Fruit fly (Drosophila melanogaster) whole organism, embryonic: Measurements from ENCODE around the gene Rh2.
A peak's percentile ranks its signal among the peaks of the same experiment; 100 is the strongest.

Source experiments
- Bgb ChIP-seq: fragments of 200-800 bp; sonication (Bioruptor generic); IDR thresholded peaks from 2 replicates; pipeline ENCODE4 v1.3.6; 2022; ENCODE audit warnings: missing biosample characterization, missing genetic modification characterization; ENCODE audit not compliant: partially characterized antibody
- BtbVII ChIP-seq: fragments of 200-800 bp; sonication (Bioruptor generic); optimal IDR thresholded peaks from 3 replicates; lab custom pipeline; 2017; ENCODE audit warnings: missing biosample characterization, mild to moderate bottlenecking, missing genetic modification characterization
- CG10267 ChIP-seq: fragments of 200-800 bp; sonication (Bioruptor generic); optimal IDR thresholded peaks from 2 replicates; lab custom pipeline; 2018; ENCODE audit warnings: missing biosample characterization, mild to moderate bottlenecking, missing genetic modification characterization, moderate library complexity
- CG12299 ChIP-seq: fragments of 200-800 bp; sonication (Bioruptor generic); optimal IDR thresholded peaks from 2 replicates; lab custom pipeline; 2018; ENCODE audit warnings: missing biosample characterization, mild to moderate bottlenecking, missing genetic modification characterization
- CG13775 ChIP-seq: fragments of 200-800 bp; sonication (Bioruptor generic); optimal IDR thresholded peaks from 3 replicates; lab custom pipeline; 2017; ENCODE audit warnings: missing biosample characterization, mild to moderate bottlenecking, missing genetic modification characterization
- CG14667 ChIP-seq: fragments of 200-800 bp; sonication (Bioruptor generic); IDR thresholded peaks from 2 replicates; pipeline ENCODE4 v1.3.6; 2022; ENCODE audit warnings: missing biosample characterization, missing genetic modification characterization
- CG1529 ChIP-seq: fragments of 200-800 bp; sonication (Bioruptor generic); optimal IDR thresholded peaks from 3 replicates; lab custom pipeline; 2018; ENCODE audit warnings: missing biosample characterization, missing genetic modification characterization
- CG2199 ChIP-seq: fragments of 200-800 bp; sonication (Bioruptor generic); IDR thresholded peaks from 3 replicates; pipeline ENCODE4 v1.3.6; 2022; ENCODE audit warnings: missing biosample characterization, missing genetic modification characterization
- CG2889 ChIP-seq: fragments of 200-800 bp; sonication (Bioruptor generic); IDR thresholded peaks from 3 replicates; pipeline ENCODE4 v1.3.6; 2022; ENCODE audit warnings: missing biosample characterization, missing genetic modification characterization
- CG30431 ChIP-seq: fragments of 200-800 bp; sonication (Bioruptor generic); optimal IDR thresholded peaks from 2 replicates; lab custom pipeline; 2017; ENCODE audit warnings: missing biosample characterization, missing genetic modification characterization
- CG32532 ChIP-seq: fragments of 200-800 bp; sonication (Bioruptor generic); IDR thresholded peaks from 2 replicates; pipeline ENCODE4 v1.3.6; 2022; ENCODE audit warnings: missing biosample characterization, missing genetic modification characterization
- CG33213 ChIP-seq: fragments of 200-800 bp; sonication (Bioruptor generic); optimal IDR thresholded peaks from 3 replicates; lab custom pipeline; 2016; ENCODE audit warnings: missing biosample characterization, missing genetic modification characterization
- CG34422 ChIP-seq: fragments of 200-800 bp; sonication (Bioruptor generic); IDR thresholded peaks from 3 replicates; pipeline ENCODE4 v1.3.6; 2022; ENCODE audit warnings: missing biosample characterization, missing genetic modification characterization
- CG4424 ChIP-seq: fragments of 200-800 bp; sonication (Bioruptor generic); optimal IDR thresholded peaks from 3 replicates; lab custom pipeline; 2016; ENCODE audit warnings: missing biosample characterization, missing genetic modification characterization
- CG6765 ChIP-seq: fragments of 200-800 bp; sonication (Bioruptor generic); optimal IDR thresholded peaks from 3 replicates; lab custom pipeline; 2017; ENCODE audit warnings: missing biosample characterization, mild to moderate bottlenecking, missing genetic modification characterization
- CG6813 ChIP-seq: fragments of 200-800 bp; sonication (Bioruptor generic); optimal IDR thresholded peaks from 2 replicates; lab custom pipeline; 2017; ENCODE audit warnings: missing biosample characterization, missing genetic modification characterization, mild to moderate bottlenecking, moderate library complexity, missing genetic modification reagents
- CG8478 ChIP-seq: fragments of >200 bp; optimal IDR thresholded peaks from 2 replicates; lab custom pipeline; 2018
- Jarid2 ChIP-seq: fragments of 200-800 bp; sonication (Bioruptor generic); optimal IDR thresholded peaks from 3 replicates; lab custom pipeline; 2017; ENCODE audit warnings: mild to moderate bottlenecking, missing biosample characterization, missing genetic modification reagents, missing genetic modification characterization
- MTF-1 ChIP-seq: fragments of 200-800 bp; sonication (Bioruptor generic); optimal IDR thresholded peaks from 2 replicates; lab custom pipeline; 2018; ENCODE audit warnings: missing biosample characterization, mild to moderate bottlenecking, missing genetic modification characterization, borderline replicate concordance
- Med ChIP-seq: fragments of 200-800 bp; sonication (Bioruptor generic); peaks from one replicate; lab custom pipeline; 2016; ENCODE audit warnings: missing biosample characterization, missing genetic modification characterization, mild to moderate bottlenecking, inconsistent platforms, moderate library complexity
- Nf-YA ChIP-seq: fragments of 200-800 bp; sonication (Bioruptor generic); IDR thresholded peaks from 2 replicates; pipeline ENCODE4 v1.3.6; 2022; ENCODE audit warnings: missing biosample characterization, missing genetic modification characterization
- Nf-YB ChIP-seq: fragments of 200-800 bp; sonication (Bioruptor generic); optimal IDR thresholded peaks from 3 replicates; lab custom pipeline; 2019; ENCODE audit warnings: missing biosample characterization, mild to moderate bottlenecking, missing genetic modification characterization, moderate library complexity
- Nf-YC ChIP-seq: fragments of 200-800 bp; optimal IDR thresholded peaks from 3 replicates; lab custom pipeline; 2019; ENCODE audit warnings: missing biosample characterization, mild to moderate bottlenecking, missing genetic modification characterization, moderate library complexity
- Oli ChIP-seq: fragments of 200-800 bp; sonication (Bioruptor generic); optimal IDR thresholded peaks from 2 replicates; lab custom pipeline; 2018; ENCODE audit warnings: missing biosample characterization, mild to moderate bottlenecking, missing genetic modification characterization, moderate library complexity
- Rfx ChIP-seq: fragments of 200-800 bp; sonication (Bioruptor generic); IDR thresholded peaks from 2 replicates; pipeline ENCODE4 v1.3.6; 2022; ENCODE audit warnings: missing biosample characterization, missing genetic modification characterization
- Trl ChIP-seq, 3 experiments: fragments of >200 bp in 2 of 3; fragments of 200-800 bp in 1 of 3; sonication (Bioruptor generic) in 1 of 3; optimal IDR thresholded peaks; 2 replicates in 1 of 3; 3 replicates in 2 of 3; lab custom pipeline; 2016 to 2017; ENCODE audit warnings: missing biosample characterization in 1 of 3, missing genetic modification characterization in 1 of 3
- Xrp1 ChIP-seq: fragments of 200-800 bp; sonication (Bioruptor generic); IDR thresholded peaks from 2 replicates; pipeline ENCODE4 v1.3.6; 2022; ENCODE audit warnings: missing biosample characterization, missing genetic modification characterization
- ac ChIP-seq: fragments of 200-800 bp; sonication (Bioruptor generic); optimal IDR thresholded peaks from 3 replicates; lab custom pipeline; 2017; ENCODE audit warnings: missing biosample characterization, mild to moderate bottlenecking, missing genetic modification characterization
- al ChIP-seq: fragments of 200-800 bp; sonication (Bioruptor generic); IDR thresholded peaks from 2 replicates; pipeline ENCODE4 v1.3.6; 2022; ENCODE audit warnings: missing biosample characterization, missing genetic modification characterization
- amos ChIP-seq: fragments of 200-800 bp; sonication (Bioruptor generic); IDR thresholded peaks from 2 replicates; pipeline ENCODE4 v1.3.6; 2022; ENCODE audit warnings: missing biosample characterization, missing genetic modification characterization; ENCODE audit not compliant: partially characterized antibody
- aop ChIP-seq: fragments of 200-800 bp; sonication (Bioruptor generic); IDR thresholded peaks from 2 replicates; pipeline ENCODE4 v1.3.6; 2022; ENCODE audit warnings: missing biosample characterization, missing genetic modification characterization
- chinmo ChIP-seq: fragments of 200-800 bp; sonication (Bioruptor generic); IDR thresholded peaks from 4 replicates; pipeline ENCODE4 v1.3.6; 2022; ENCODE audit warnings: missing biosample characterization, missing genetic modification characterization; ENCODE audit not compliant: partially characterized antibody
- chn ChIP-seq: fragments of 200-800 bp; sonication (Bioruptor generic); optimal IDR thresholded peaks from 2 replicates; lab custom pipeline; 2016; ENCODE audit warnings: missing biosample characterization, missing genetic modification characterization
- croc ChIP-seq: fragments of 200-800 bp; sonication (Bioruptor generic); conservative IDR thresholded peaks from 3 replicates; pipeline ENCODE4 v1.3.6; 2022; ENCODE audit warnings: missing biosample characterization, missing genetic modification characterization
- crol ChIP-seq: fragments of 200-800 bp; sonication (Bioruptor generic); IDR thresholded peaks from 2 replicates; pipeline ENCODE4 v1.3.6; 2022; ENCODE audit warnings: missing biosample characterization, missing genetic modification characterization
- crp ChIP-seq, 2 experiments: fragments of 200-800 bp; sonication (Bioruptor generic); optimal IDR thresholded peaks; 2 replicates in 1 of 2; 3 replicates in 1 of 2; lab custom pipeline; 2017; ENCODE audit warnings: missing biosample characterization in 2 of 2, missing genetic modification characterization in 2 of 2, mild to moderate bottlenecking in 1 of 2, moderate library complexity in 1 of 2
- da ChIP-seq: fragments of 200-800 bp; sonication (Bioruptor generic); optimal IDR thresholded peaks from 2 replicates; lab custom pipeline; 2016; ENCODE audit warnings: missing biosample characterization, missing genetic modification characterization
- gt ChIP-seq: fragments of 200-800 bp; sonication (Bioruptor generic); IDR thresholded peaks from 2 replicates; pipeline ENCODE4 v1.3.6; 2022; ENCODE audit warnings: missing biosample characterization, missing genetic modification characterization
- kah ChIP-seq: fragments of 200-800 bp; sonication (Bioruptor generic); optimal IDR thresholded peaks from 2 replicates; lab custom pipeline; 2018; ENCODE audit warnings: missing biosample characterization, mild to moderate bottlenecking, missing genetic modification characterization
- kay ChIP-seq: fragments of 200-800 bp; sonication (Bioruptor generic); optimal IDR thresholded peaks from 2 replicates; lab custom pipeline; 2016; ENCODE audit warnings: missing biosample characterization, missing genetic modification characterization
- klu ChIP-seq: fragments of 200-800 bp; sonication (Bioruptor generic); IDR thresholded peaks from 2 replicates; pipeline ENCODE4 v1.3.6; 2022; ENCODE audit warnings: missing biosample characterization, missing genetic modification characterization
- lilli ChIP-seq: fragments of 200-800 bp; sonication (Bioruptor generic); optimal IDR thresholded peaks from 3 replicates; lab custom pipeline; 2016; ENCODE audit warnings: missing biosample characterization, missing genetic modification characterization
- mirr ChIP-seq: fragments of 200-800 bp; sonication (Bioruptor generic); optimal IDR thresholded peaks from 3 replicates; lab custom pipeline; 2018; ENCODE audit warnings: missing biosample characterization, mild to moderate bottlenecking, missing genetic modification characterization
- peb ChIP-seq: fragments of 200-800 bp; sonication (Bioruptor generic); IDR thresholded peaks from 2 replicates; pipeline ENCODE4 v1.3.6; 2022; ENCODE audit warnings: missing biosample characterization, missing genetic modification characterization
- row ChIP-seq: fragments of 200-800 bp; sonication (Bioruptor generic); IDR thresholded peaks from 3 replicates; pipeline ENCODE4 v1.3.6; 2022; ENCODE audit warnings: missing biosample characterization, missing genetic modification characterization
- sens ChIP-seq: fragments of 200-800 bp; sonication (Bioruptor generic); peaks from one replicate; lab custom pipeline; 2016; ENCODE audit warnings: missing biosample characterization, missing genetic modification characterization
- sim ChIP-seq: fragments of 200-800 bp; sonication (Bioruptor generic); IDR thresholded peaks from 2 replicates; pipeline ENCODE4 v1.3.6; 2022; ENCODE audit warnings: missing biosample characterization, missing genetic modification characterization
- sqz ChIP-seq: fragments of 200-800 bp; sonication (Bioruptor generic); optimal IDR thresholded peaks from 3 replicates; lab custom pipeline; 2018; ENCODE audit warnings: missing biosample characterization, mild to moderate bottlenecking, missing genetic modification characterization
- z ChIP-seq: fragments of 200-800 bp; sonication (Bioruptor generic); IDR thresholded peaks from 3 replicates; pipeline ENCODE4 v1.3.6; 2022; ENCODE audit warnings: missing biosample characterization, missing genetic modification characterization

Gene Rh2

dm6 chr3R:18923802-18924635 is 24.8 kb downstream of the Rh2 start (continued):
- TF ChIP-seq CG14667 = no peak
- TF ChIP-seq Bgb = peak; percentile 19; the same call in 1 of the 2 replicates
- TF ChIP-seq CG8478 = no peak
- no peak for TF ChIP-seq CG1529
- no peak for TF ChIP-seq chn (GFP tag; lab: Kevin White, UChicago)
- TF ChIP-seq crp (GFP tag; optimal IDR thresholded peaks at IDR 0.05; lab: Kevin White, UChicago) = peak in 1 of 2 experiments; percentile 54
- no peak for TF ChIP-seq CG32532
- TF ChIP-seq CG2889 = no peak
- peak; percentile 22; the same call in 1 of the 2 replicates for TF ChIP-seq amos (GFP tag; lab: Robert Waterston, UW)
- peak; percentile 23; the same call in 1 of the 2 replicates for TF ChIP-seq Nf-YA (GFP tag; lab: Robert Waterston, UW)
- TF ChIP-seq Rfx (GFP tag; lab: Robert Waterston, UW) = no peak
- no peak for TF ChIP-seq CG30431 (GFP tag; lab: Kevin White, UChicago)
- peak; percentile 68 for TF ChIP-seq kay (GFP tag; lab: Kevin White, UChicago)
- TF ChIP-seq row (GFP tag; lab: Robert Waterston, UW) = 0 out of 3 replicates have a peak, but pooled peaks have one; percentile 7
- TF ChIP-seq aop (GFP tag; lab: Robert Waterston, UW) = 0 out of 2 replicates have a peak, but pooled peaks have one; percentile 6
- TF ChIP-seq da (GFP tag; lab: Kevin White, UChicago) = peak; percentile 50
- no peak for TF ChIP-seq CG6813 (GFP tag; lab: Kevin White, UChicago)
- TF ChIP-seq al (GFP tag; lab: Robert Waterston, UW) = no peak
- TF ChIP-seq CG2199 = peak; percentile 76; the same call in 1 of the 3 replicates
- 0 out of 2 replicates have a peak, but pooled peaks have one; percentile 11 for TF ChIP-seq crol
- peak; percentile 88 for TF ChIP-seq Nf-YB (GFP tag; lab: Kevin White, UChicago)
- TF ChIP-seq Nf-YC (tag; lab: Kevin White, UChicago) = peak; percentile 78
- TF ChIP-seq lilli (GFP tag; lab: Kevin White, UChicago) = no peak
- peak; percentile 72 for TF ChIP-seq Jarid2 (GFP tag; lab: Kevin White, UChicago)
- no peak for TF ChIP-seq CG13775 (GFP tag; lab: Kevin White, UChicago)
- TF ChIP-seq chinmo (GFP tag; lab: Robert Waterston, UW) = peak; percentile 22; the same call in 1 of the 4 replicates
- TF ChIP-seq Med (GFP tag; lab: Kevin White, UChicago) = peak; percentile 70
- no peak for TF ChIP-seq MTF-1 (GFP tag; lab: Kevin White, UChicago)
- TF ChIP-seq BtbVII (GFP tag; lab: Kevin White, UChicago) = no peak
- TF ChIP-seq kah (GFP tag; lab: Kevin White, UChicago) = peak; percentile 53
- TF ChIP-seq gt (GFP tag; lab: Robert Waterston, UW) = no peak
- peak; percentile 64; the same call in 1 of the 3 replicates for TF ChIP-seq CG34422
- no peak for TF ChIP-seq CG12299 (tag; lab: Kevin White, UChicago)
- no peak for TF ChIP-seq CG33213 (GFP tag; lab: Kevin White, UChicago)
- no peak for TF ChIP-seq sim (GFP tag; lab: Robert Waterston, UW)
- TF ChIP-seq Xrp1 = 0 out of 2 replicates have a peak, but pooled peaks have one; percentile 5
- TF ChIP-seq klu (GFP tag; lab: Robert Waterston, UW) = no peak
- TF ChIP-seq ac (GFP tag; lab: Kevin White, UChicago) = peak; percentile 44
- no peak for TF ChIP-seq mirr (GFP tag; lab: Kevin White, UChicago)
- peak; percentile 67 for TF ChIP-seq sqz
- TF ChIP-seq Oli (tag; lab: Kevin White, UChicago) = no peak
- TF ChIP-seq z (GFP tag; lab: Robert Waterston, UW) = peak; percentile 39; the same call in 1 of the 3 replicates
- no peak for TF ChIP-seq CG10267 (tag; lab: Kevin White, UChicago)
- TF ChIP-seq peb (GFP tag; lab: Robert Waterston, UW) = no peak
- TF ChIP-seq CG4424 (GFP tag; lab: Kevin White, UChicago) = no peak
- peak; percentile 92 for TF ChIP-seq sens
- TF ChIP-seq Trl (optimal IDR thresholded peaks at IDR 0.05; lab: Kevin White, UChicago) = peak; percentile 67 to 79
- TF ChIP-seq Trl (GFP tag; optimal IDR thresholded peaks at IDR 0.05; lab: Kevin White, UChicago) = no peak
- no peak for TF ChIP-seq croc (GFP tag; lab: Robert Waterston, UW)
- TF ChIP-seq CG6765 (GFP tag; lab: Kevin White, UChicago) = no peak
